Worm (Caenorhabditis elegans) whole organism, mixed stage, embryonic: ENCODE data around the gene coa-4.

Experiments
- ceh-39 ChIP-seq: fragments of 150-350 bp; optimal IDR thresholded peaks from 2 replicates; lab custom pipeline; 2014; ENCODE audit warnings: missing biosample characterization, missing genetic modification characterization
- drap-1 ChIP-seq: fragments of 200-800 bp; sonication (Bioruptor generic); optimal IDR thresholded peaks from 3 replicates; lab custom pipeline; 2018; ENCODE audit warnings: mild to moderate bottlenecking, missing genetic modification characterization, missing compliant biosample characterization
- elt-3 ChIP-seq: fragments of 150-350 bp; optimal IDR thresholded peaks from 2 replicates; lab custom pipeline; 2014; ENCODE audit warnings: missing biosample characterization, missing genetic modification characterization
- flh-1 ChIP-seq: fragments of 200-800 bp; sonication (Bioruptor generic); optimal IDR thresholded peaks from 2 replicates; lab custom pipeline; 2018; ENCODE audit warnings: mild to moderate bottlenecking, missing genetic modification characterization, moderate library complexity, missing compliant biosample characterization
- mab-5 ChIP-seq: fragments of 150-350 bp; optimal IDR thresholded peaks from 2 replicates; lab custom pipeline; 2014; ENCODE audit warnings: missing biosample characterization, missing genetic modification characterization
- nhr-237 ChIP-seq: fragments of 150-350 bp; optimal IDR thresholded peaks from 2 replicates; lab custom pipeline; 2014; ENCODE audit warnings: missing biosample characterization, missing genetic modification characterization
- nhr-28 ChIP-seq: fragments of 150-350 bp; optimal IDR thresholded peaks from 2 replicates; lab custom pipeline; 2014; ENCODE audit warnings: missing biosample characterization, missing genetic modification characterization
- pha-4 ChIP-seq: fragments of 150-350 bp; optimal IDR thresholded peaks from 2 replicates; lab custom pipeline; 2018; ENCODE audit warnings: missing biosample characterization, missing genetic modification reagents, missing genetic modification characterization
- snpc-4 ChIP-seq: fragments of 150-350 bp; optimal IDR thresholded peaks from 2 replicates; lab custom pipeline; 2014; ENCODE audit warnings: missing biosample characterization, missing genetic modification characterization
- tbx-8 ChIP-seq: fragments of 200-800 bp; sonication (Bioruptor generic); optimal IDR thresholded peaks from 2 replicates; lab custom pipeline; 2018; ENCODE audit warnings: mild to moderate bottlenecking, missing genetic modification characterization, moderate library complexity, missing compliant biosample characterization
- unc-39 ChIP-seq: fragments of 150-350 bp; optimal IDR thresholded peaks from 2 replicates; lab custom pipeline; 2014; ENCODE audit warnings: missing biosample characterization, missing genetic modification characterization
- unc-62 ChIP-seq: fragments of 150-350 bp; optimal IDR thresholded peaks from 2 replicates; lab custom pipeline; 2014; ENCODE audit warnings: missing biosample characterization, missing genetic modification reagents, missing genetic modification characterization
- ztf-11 ChIP-seq: fragments of 150-350 bp; optimal IDR thresholded peaks from 2 replicates; lab custom pipeline; 2014; ENCODE audit warnings: missing biosample characterization, missing genetic modification characterization

- TF ChIP-seq drap-1 (GFP tag; lab: Kevin White, UChicago) = no peak
- no peak for TF ChIP-seq snpc-4 (tag; lab: Kevin White, UChicago)
- no peak for TF ChIP-seq flh-1 (GFP tag; lab: Kevin White, UChicago)
- no peak for TF ChIP-seq elt-3 (tag; lab: Kevin White, UChicago)
- TF ChIP-seq nhr-28 (tag; lab: Kevin White, UChicago) = no peak
- no peak for TF ChIP-seq pha-4
- no peak for TF ChIP-seq unc-39 (tag; lab: Kevin White, UChicago)
- no peak for TF ChIP-seq nhr-237 (tag; lab: Kevin White, UChicago)
- no peak for TF ChIP-seq ztf-11
- TF ChIP-seq unc-62 (GFP tag; lab: Kevin White, UChicago) = no peak
- TF ChIP-seq tbx-8 (GFP tag; lab: Kevin White, UChicago) = no peak
- TF ChIP-seq ceh-39 (tag; lab: Kevin White, UChicago) = no peak
- TF ChIP-seq mab-5 (tag; lab: Kevin White, UChicago) = no peak
These were observed 7.7 kb upstream of the coa-4 start, which contains the start of gene pigc-1 for ce11 chrIV:9343102-9343599.
